Worm (Caenorhabditis elegans): ENCODE measurements around the gene F20D6.2.

DNA sequence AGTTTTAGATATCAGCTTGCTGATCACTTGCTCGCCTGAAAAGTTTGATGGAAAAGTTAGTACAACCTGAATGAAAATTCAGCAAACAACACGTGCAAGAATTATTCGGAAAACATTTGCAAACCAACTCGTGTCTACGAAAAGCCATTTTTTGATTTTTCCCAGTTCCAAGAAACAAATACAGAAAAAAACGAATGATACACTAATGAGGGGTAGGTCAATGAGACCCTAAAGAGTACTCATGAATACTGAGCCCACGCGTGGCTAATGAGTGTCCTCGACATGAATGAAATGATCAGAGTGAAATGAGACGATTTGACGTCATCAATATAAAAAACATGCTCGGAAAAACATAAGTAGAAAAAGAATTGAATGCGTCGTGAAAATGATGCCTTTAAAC is 26.2 kb downstream of the F20D6.2 start:
- TF ChIP-seq sox-4 (tag; optimal IDR thresholded peaks at IDR 0.05) (no peak), elt-2 (tag; optimal IDR thresholded peaks at IDR 0.05) (no peak), pha-4 (tag; optimal IDR thresholded peaks at IDR 0.05) (no peak), ceh-30 (tag; optimal IDR thresholded peaks at IDR 0.05) (no peak), pha-2 (tag; optimal IDR thresholded peaks at IDR 0.05) (no peak), hlh-30 (tag; optimal IDR thresholded peaks at IDR 0.05; ENCODE audit: insufficient read depth) (no peak), pag-3 (tag; optimal IDR thresholded peaks at IDR 0.05; ENCODE audit: borderline replicate concordance) (no peak), tbx-2 (tag; optimal IDR thresholded peaks at IDR 0.05) (no peak), tbx-7 (tag; optimal IDR thresholded peaks at IDR 0.05) (no peak), ceh-48 (tag; optimal IDR thresholded peaks at IDR 0.05) (no peak), ama-1 (optimal IDR thresholded peaks at IDR 0.05) (no peak), nhr-11 (tag; optimal IDR thresholded peaks at IDR 0.05) (no peak), mec-3 (tag; optimal IDR thresholded peaks at IDR 0.05; ENCODE audit: borderline replicate concordance) (no peak)
